Fruit fly (Drosophila melanogaster) whole organism, prepupa: ENCODE data around the gene Tim17b2.

Experiments
- Blimp-1 ChIP-seq: fragments of 200-800 bp; sonication (Bioruptor generic); optimal IDR thresholded peaks from 3 replicates; lab custom pipeline; 2017; ENCODE audit warnings: missing biosample characterization, missing genetic modification characterization, mild to moderate bottlenecking, moderate library complexity, missing genetic modification reagents
- CG10631 ChIP-seq: fragments of 200-800 bp; sonication (Bioruptor generic); optimal IDR thresholded peaks from 2 replicates; lab custom pipeline; 2016; ENCODE audit warnings: missing biosample characterization, missing genetic modification characterization
- CG10669 ChIP-seq: fragments of 200-800 bp; sonication (Bioruptor generic); optimal IDR thresholded peaks from 3 replicates; lab custom pipeline; 2018; ENCODE audit warnings: missing biosample characterization, mild to moderate bottlenecking, missing genetic modification characterization, moderate library complexity
- CG11902 ChIP-seq: fragments of 200-800 bp; sonication (Bioruptor generic); optimal IDR thresholded peaks from 3 replicates; lab custom pipeline; 2016; ENCODE audit warnings: missing biosample characterization, missing genetic modification characterization
- CG15336 ChIP-seq: fragments of 200-800 bp; sonication (Bioruptor generic); IDR thresholded peaks from 2 replicates; pipeline ENCODE4 v1.3.6; 2022; ENCODE audit warnings: missing biosample characterization, missing genetic modification characterization
- CG16779 ChIP-seq: fragments of 200-800 bp; sonication (Bioruptor generic); optimal IDR thresholded peaks from 3 replicates; lab custom pipeline; 2017; ENCODE audit warnings: missing biosample characterization, mild to moderate bottlenecking, missing genetic modification characterization
- CG3032 ChIP-seq: fragments of 200-800 bp; optimal IDR thresholded peaks from 2 replicates; lab custom pipeline; 2019; ENCODE audit warnings: missing biosample characterization, mild to moderate bottlenecking, missing genetic modification characterization, moderate library complexity
- CG32006 ChIP-seq: fragments of 200-800 bp; sonication (Bioruptor generic); optimal IDR thresholded peaks from 3 replicates; lab custom pipeline; 2017; ENCODE audit warnings: missing biosample characterization, mild to moderate bottlenecking, missing genetic modification characterization
- CG34406 ChIP-seq: fragments of 200-800 bp; sonication (Bioruptor generic); optimal IDR thresholded peaks from 3 replicates; lab custom pipeline; 2016; ENCODE audit warnings: missing biosample characterization, missing genetic modification characterization
- CG3919 ChIP-seq: fragments of 200-800 bp; sonication (Bioruptor generic); optimal IDR thresholded peaks from 3 replicates; lab custom pipeline; 2016; ENCODE audit warnings: missing biosample characterization, missing genetic modification characterization
- CG6276 ChIP-seq: fragments of 200-800 bp; sonication (Bioruptor generic); optimal IDR thresholded peaks from 2 replicates; lab custom pipeline; 2017; ENCODE audit warnings: missing biosample characterization, mild to moderate bottlenecking, missing genetic modification characterization
- CG6792 ChIP-seq: fragments of 200-800 bp; sonication (Bioruptor generic); optimal IDR thresholded peaks from 3 replicates; lab custom pipeline; 2016; ENCODE audit warnings: missing biosample characterization, missing genetic modification characterization
- CG6808 ChIP-seq: fragments of 200-800 bp; sonication (Bioruptor generic); optimal IDR thresholded peaks from 3 replicates; lab custom pipeline; 2017; ENCODE audit warnings: missing biosample characterization, missing genetic modification characterization, mild to moderate bottlenecking, moderate library complexity, missing genetic modification reagents
- CG6854 ChIP-seq: fragments of 200-800 bp; sonication (Bioruptor generic); optimal IDR thresholded peaks from 2 replicates; lab custom pipeline; 2017; ENCODE audit warnings: missing biosample characterization, mild to moderate bottlenecking, missing genetic modification characterization
- CG8319 ChIP-seq: fragments of 200-800 bp; sonication (Bioruptor generic); optimal IDR thresholded peaks from 3 replicates; lab custom pipeline; 2016; ENCODE audit warnings: missing biosample characterization, missing genetic modification characterization
- CG9139 ChIP-seq: fragments of 200-800 bp; sonication (Bioruptor generic); optimal IDR thresholded peaks from 3 replicates; lab custom pipeline; 2017; ENCODE audit warnings: missing biosample characterization, mild to moderate bottlenecking, missing genetic modification characterization
- Eip75B ChIP-seq: fragments of 200-800 bp; sonication (Bioruptor generic); optimal IDR thresholded peaks from 3 replicates; lab custom pipeline; 2016; ENCODE audit warnings: missing biosample characterization, missing genetic modification characterization
- Eip78C ChIP-seq: fragments of 200-800 bp; sonication (Bioruptor generic); peaks from one replicate; lab custom pipeline; 2016; ENCODE audit warnings: missing biosample characterization, missing genetic modification characterization
- Eip93F ChIP-seq: fragments of 200-800 bp; sonication (Bioruptor generic); optimal IDR thresholded peaks from 2 replicates; lab custom pipeline; 2016; ENCODE audit warnings: missing biosample characterization, mild to moderate bottlenecking, missing genetic modification characterization
- Ets21C ChIP-seq: fragments of 200-800 bp; sonication (Bioruptor generic); optimal IDR thresholded peaks from 3 replicates; lab custom pipeline; 2016; ENCODE audit warnings: missing biosample characterization, missing genetic modification characterization
- Gug ChIP-seq: fragments of 200-800 bp; sonication (Bioruptor generic); IDR thresholded peaks from 2 replicates; pipeline ENCODE4 v1.3.6; 2022; ENCODE audit warnings: missing biosample characterization, missing genetic modification characterization
- Hr4 ChIP-seq: fragments of 200-800 bp; sonication (Bioruptor generic); optimal IDR thresholded peaks from 3 replicates; lab custom pipeline; 2016; ENCODE audit warnings: missing biosample characterization, missing genetic modification characterization
- Lpt ChIP-seq: fragments of 200-800 bp; sonication (Bioruptor generic); optimal IDR thresholded peaks from 3 replicates; lab custom pipeline; 2016; ENCODE audit warnings: missing biosample characterization, missing genetic modification characterization
- Met ChIP-seq: fragments of 200-800 bp; sonication (Bioruptor generic); optimal IDR thresholded peaks from 3 replicates; lab custom pipeline; 2016; ENCODE audit warnings: missing biosample characterization, missing genetic modification characterization
- Smox ChIP-seq: fragments of 200-800 bp; sonication (Bioruptor generic); optimal IDR thresholded peaks from 3 replicates; lab custom pipeline; 2016; ENCODE audit warnings: missing biosample characterization, missing genetic modification characterization
- Sox102F ChIP-seq: fragments of 200-800 bp; sonication (Bioruptor generic); optimal IDR thresholded peaks from 2 replicates; lab custom pipeline; 2016; ENCODE audit warnings: missing biosample characterization, mild to moderate bottlenecking, missing genetic modification characterization
- Sox14 ChIP-seq: fragments of 200-800 bp; sonication (Bioruptor generic); optimal IDR thresholded peaks from 3 replicates; lab custom pipeline; 2016; ENCODE audit warnings: missing biosample characterization, missing genetic modification characterization
- achi ChIP-seq: fragments of 200-800 bp; sonication (Bioruptor generic); optimal IDR thresholded peaks from 3 replicates; lab custom pipeline; 2016; ENCODE audit warnings: missing biosample characterization, missing genetic modification characterization
- eg ChIP-seq: fragments of 200-800 bp; sonication (Bioruptor generic); IDR thresholded peaks from 3 replicates; pipeline ENCODE4 v1.3.6; 2022; ENCODE audit warnings: missing biosample characterization, missing genetic modification characterization
- esn ChIP-seq: fragments of 200-800 bp; sonication (Bioruptor generic); optimal IDR thresholded peaks from 2 replicates; lab custom pipeline; 2016; ENCODE audit warnings: missing biosample characterization, mild to moderate bottlenecking, missing genetic modification characterization, moderate library complexity
- fd59A ChIP-seq: fragments of 200-800 bp; sonication (Bioruptor generic); optimal IDR thresholded peaks from 2 replicates; lab custom pipeline; 2017; ENCODE audit warnings: missing biosample characterization, mild to moderate bottlenecking, missing genetic modification characterization, missing genetic modification reagents
- lz ChIP-seq: fragments of 200-800 bp; sonication (Bioruptor generic); optimal IDR thresholded peaks from 3 replicates; lab custom pipeline; 2016; ENCODE audit warnings: missing biosample characterization, missing genetic modification characterization
- salr ChIP-seq, 2 experiments: fragments of 200-800 bp; sonication (Bioruptor generic); optimal IDR thresholded peaks; 3 replicates each; lab custom pipeline; 2016 to 2018; ENCODE audit warnings: missing biosample characterization in 2 of 2, missing genetic modification characterization in 2 of 2, mild to moderate bottlenecking in 1 of 2
- spab ChIP-seq: fragments of 200-800 bp; sonication (Bioruptor generic); optimal IDR thresholded peaks from 2 replicates; lab custom pipeline; 2017; ENCODE audit warnings: missing biosample characterization, mild to moderate bottlenecking, missing genetic modification characterization, missing genetic modification reagents
- ss ChIP-seq, 2 experiments: fragments of 200-800 bp; sonication (Bioruptor generic); optimal IDR thresholded peaks; 2 replicates in 1 of 2; 3 replicates in 1 of 2; lab custom pipeline; 2017 to 2018; ENCODE audit warnings: mild to moderate bottlenecking in 2 of 2, missing biosample characterization in 2 of 2, missing genetic modification characterization in 2 of 2, moderate library complexity in 1 of 2
- svp ChIP-seq: fragments of 200-800 bp; sonication (Bioruptor generic); peaks from one replicate; lab custom pipeline; 2016; ENCODE audit warnings: missing biosample characterization, missing genetic modification characterization
- topi ChIP-seq: fragments of 200-800 bp; sonication (Bioruptor generic); optimal IDR thresholded peaks from 3 replicates; lab custom pipeline; 2016; ENCODE audit warnings: missing biosample characterization, missing genetic modification characterization
- vri ChIP-seq: fragments of 200-800 bp; sonication (Bioruptor generic); optimal IDR thresholded peaks from 3 replicates; lab custom pipeline; 2016; ENCODE audit warnings: missing biosample characterization, mild to moderate bottlenecking, missing genetic modification characterization

Tim17b2 gene

DNA sequence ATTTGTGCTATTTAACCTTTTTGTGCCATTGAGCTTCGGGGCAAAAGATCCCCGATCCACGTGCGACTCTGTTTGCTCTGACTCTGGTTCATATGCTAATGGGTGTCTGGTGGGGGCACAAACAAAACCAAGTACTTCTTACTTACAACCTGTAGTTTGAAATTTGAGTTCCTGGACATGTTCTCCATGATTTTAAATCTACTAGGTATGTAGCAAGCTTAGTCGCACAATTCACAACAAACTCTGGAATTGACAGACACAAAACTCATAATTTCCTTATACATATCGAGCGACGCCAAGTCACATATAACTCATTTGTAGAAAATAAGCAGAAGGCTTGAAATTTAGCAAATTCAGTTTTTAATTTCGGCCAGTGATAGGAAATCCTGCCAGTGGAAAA lies at the start of gene Tim17b2:
Tim17b2 (plus strand) TSS at position 301 of the 400 bp plus-strand sequence.
- no peak for TF ChIP-seq Eip93F (GFP tag; lab: Kevin White, UChicago)
- TF ChIP-seq Sox102F (GFP tag; lab: Kevin White, UChicago), result no peak
- TF ChIP-seq CG16779 (tag; lab: Kevin White, UChicago), result no peak
- TF ChIP-seq CG11902 (GFP tag; lab: Kevin White, UChicago), result no peak

dm6 chr2L:15434910-15435309 lies 49.6 kb upstream of the Tim17b2 start:
- TF ChIP-seq topi (no peak), Gug (GFP tag; lab: Robert Waterston, UW) (no peak), CG10669 (no peak), lz (GFP tag; lab: Kevin White, UChicago) (no peak), Eip75B (GFP tag; lab: Kevin White, UChicago) (no peak), Eip78C (GFP tag; lab: Kevin White, UChicago) (no peak), CG11902 (GFP tag; lab: Kevin White, UChicago) (no peak), CG6792 (GFP tag; lab: Kevin White, UChicago) (no peak), esn (no peak)

dm6 chr2L:15435655-15436265 lies 48.8 kb upstream of the Tim17b2 start:
- TF ChIP-seq svp, result peak; percentile 40
- TF ChIP-seq fd59A (GFP tag; lab: Kevin White, UChicago), result no peak

- TF ChIP-seq CG8319 (GFP tag; lab: Kevin White, UChicago) (no peak), eg (no peak), CG32006 (GFP tag; lab: Kevin White, UChicago) (peak; percentile 40), Met (GFP tag; lab: Kevin White, UChicago) (no peak), CG6854 (GFP tag; lab: Kevin White, UChicago) (no peak), achi (peak; percentile 11)
Observed at dm6 chr2L:15438957-15439356, 45.6 kb upstream of the Tim17b2 start.

- TF ChIP-seq Eip78C (GFP tag; lab: Kevin White, UChicago), result peak; percentile 49
- no peak for TF ChIP-seq Lpt (GFP tag; lab: Kevin White, UChicago)
- TF ChIP-seq CG3032 (tag; lab: Kevin White, UChicago), result peak; percentile 0
- TF ChIP-seq achi, result peak; percentile 1
- no peak for TF ChIP-seq CG6276
- TF ChIP-seq salr (GFP tag; optimal IDR thresholded peaks at IDR 0.05; lab: Kevin White, UChicago), result no peak
- peak; percentile 8 for TF ChIP-seq esn
- peak; percentile 55 for TF ChIP-seq svp
- peak in 1 of 2 experiments; percentile 13 for TF ChIP-seq ss (GFP tag; optimal IDR thresholded peaks at IDR 0.05; lab: Kevin White, UChicago)
- TF ChIP-seq CG34406, result no peak
- TF ChIP-seq Blimp-1 (GFP tag; lab: Kevin White, UChicago), result no peak
- no peak for TF ChIP-seq Sox102F (GFP tag; lab: Kevin White, UChicago)
Observed at dm6 chr2L:15441852-15442549, 42.5 kb upstream of the Tim17b2 start.

- TF ChIP-seq Lpt (GFP tag; lab: Kevin White, UChicago), result no peak
- peak; percentile 72 for TF ChIP-seq Eip78C (GFP tag; lab: Kevin White, UChicago)
- TF ChIP-seq lz (GFP tag; lab: Kevin White, UChicago), result no peak
- TF ChIP-seq spab (GFP tag; lab: Kevin White, UChicago), result peak; percentile 16
- TF ChIP-seq CG3032 (tag; lab: Kevin White, UChicago), result no peak
- no peak for TF ChIP-seq CG9139
- peak; percentile 77 for TF ChIP-seq svp
- TF ChIP-seq Eip93F (GFP tag; lab: Kevin White, UChicago), result no peak
- no peak for TF ChIP-seq Ets21C (GFP tag; lab: Kevin White, UChicago)
- TF ChIP-seq CG15336 (GFP tag; lab: Robert Waterston, UW), result no peak
- no peak for TF ChIP-seq vri (GFP tag; lab: Kevin White, UChicago)
- TF ChIP-seq eg, result no peak
- TF ChIP-seq Hr4 (GFP tag; lab: Kevin White, UChicago), result no peak
- TF ChIP-seq CG34406, result peak; percentile 25
- no peak for TF ChIP-seq Smox (GFP tag; lab: Kevin White, UChicago)
- no peak for TF ChIP-seq CG6792 (GFP tag; lab: Kevin White, UChicago)
- TF ChIP-seq CG10631 (GFP tag; lab: Kevin White, UChicago), result peak; percentile 7
- TF ChIP-seq CG3919 (GFP tag; lab: Kevin White, UChicago), result no peak
- TF ChIP-seq Met (GFP tag; lab: Kevin White, UChicago), result peak; percentile 26
- peak; percentile 38 for TF ChIP-seq topi
- no peak for TF ChIP-seq Sox14
- peak; percentile 23 for TF ChIP-seq CG6808
- peak in 1 of 2 experiments; percentile 20 for TF ChIP-seq ss (GFP tag; optimal IDR thresholded peaks at IDR 0.05; lab: Kevin White, UChicago)
Observed at dm6 chr2L:15458076-15458475, 26.5 kb upstream of the Tim17b2 start.
